Fruit fly (Drosophila melanogaster) whole organism, prepupa: Measurements from ENCODE around the gene BTBD9.

Source experiments
- Blimp-1 ChIP-seq: fragments of 200-800 bp; sonication (Bioruptor generic); optimal IDR thresholded peaks from 3 replicates; lab custom pipeline; 2017; ENCODE audit warnings: missing biosample characterization, missing genetic modification characterization, mild to moderate bottlenecking, moderate library complexity, missing genetic modification reagents
- CG10631 ChIP-seq: fragments of 200-800 bp; sonication (Bioruptor generic); optimal IDR thresholded peaks from 2 replicates; lab custom pipeline; 2016; ENCODE audit warnings: missing biosample characterization, missing genetic modification characterization
- CG10669 ChIP-seq: fragments of 200-800 bp; sonication (Bioruptor generic); optimal IDR thresholded peaks from 3 replicates; lab custom pipeline; 2018; ENCODE audit warnings: missing biosample characterization, mild to moderate bottlenecking, missing genetic modification characterization, moderate library complexity
- CG11762 ChIP-seq: fragments of 200-800 bp; sonication (Bioruptor generic); optimal IDR thresholded peaks from 3 replicates; lab custom pipeline; 2016; ENCODE audit warnings: missing biosample characterization, missing genetic modification characterization; ENCODE audit not compliant: insufficient read depth
- CG11902 ChIP-seq: fragments of 200-800 bp; sonication (Bioruptor generic); optimal IDR thresholded peaks from 3 replicates; lab custom pipeline; 2016; ENCODE audit warnings: missing biosample characterization, missing genetic modification characterization
- CG16779 ChIP-seq: fragments of 200-800 bp; sonication (Bioruptor generic); optimal IDR thresholded peaks from 3 replicates; lab custom pipeline; 2017; ENCODE audit warnings: missing biosample characterization, mild to moderate bottlenecking, missing genetic modification characterization
- CG3032 ChIP-seq: fragments of 200-800 bp; optimal IDR thresholded peaks from 2 replicates; lab custom pipeline; 2019; ENCODE audit warnings: missing biosample characterization, mild to moderate bottlenecking, missing genetic modification characterization, moderate library complexity
- CG31627 ChIP-seq: fragments of 200-800 bp; sonication (Bioruptor generic); optimal IDR thresholded peaks from 3 replicates; lab custom pipeline; 2016; ENCODE audit warnings: missing biosample characterization, missing genetic modification characterization
- CG32006 ChIP-seq: fragments of 200-800 bp; sonication (Bioruptor generic); optimal IDR thresholded peaks from 3 replicates; lab custom pipeline; 2017; ENCODE audit warnings: missing biosample characterization, mild to moderate bottlenecking, missing genetic modification characterization
- CG34406 ChIP-seq: fragments of 200-800 bp; sonication (Bioruptor generic); optimal IDR thresholded peaks from 3 replicates; lab custom pipeline; 2016; ENCODE audit warnings: missing biosample characterization, missing genetic modification characterization
- CG3919 ChIP-seq: fragments of 200-800 bp; sonication (Bioruptor generic); optimal IDR thresholded peaks from 3 replicates; lab custom pipeline; 2016; ENCODE audit warnings: missing biosample characterization, missing genetic modification characterization
- CG4318 ChIP-seq: fragments of 200-800 bp; sonication (Bioruptor generic); optimal IDR thresholded peaks from 3 replicates; lab custom pipeline; 2017; ENCODE audit warnings: missing biosample characterization, mild to moderate bottlenecking, missing genetic modification characterization
- CG6163 ChIP-seq: fragments of 200-800 bp; sonication (Bioruptor generic); IDR thresholded peaks from 3 replicates; pipeline ENCODE4 v1.3.6; 2022; ENCODE audit warnings: missing biosample characterization, missing genetic modification characterization
- CG6808 ChIP-seq: fragments of 200-800 bp; sonication (Bioruptor generic); optimal IDR thresholded peaks from 3 replicates; lab custom pipeline; 2017; ENCODE audit warnings: missing biosample characterization, missing genetic modification characterization, mild to moderate bottlenecking, moderate library complexity, missing genetic modification reagents
- CG6854 ChIP-seq: fragments of 200-800 bp; sonication (Bioruptor generic); optimal IDR thresholded peaks from 2 replicates; lab custom pipeline; 2017; ENCODE audit warnings: missing biosample characterization, mild to moderate bottlenecking, missing genetic modification characterization
- CG7368 ChIP-seq: fragments of 200-800 bp; sonication (Bioruptor generic); optimal IDR thresholded peaks from 3 replicates; lab custom pipeline; 2016; ENCODE audit warnings: missing biosample characterization, missing genetic modification characterization
- CG8119 ChIP-seq: fragments of 200-800 bp; sonication (Bioruptor generic); IDR thresholded peaks from 3 replicates; pipeline ENCODE4 v1.3.6; 2022; ENCODE audit warnings: missing biosample characterization, missing genetic modification characterization
- CG8632 ChIP-seq: fragments of 200-800 bp; sonication (Bioruptor generic); optimal IDR thresholded peaks from 3 replicates; lab custom pipeline; 2016; ENCODE audit warnings: missing biosample characterization, missing genetic modification characterization
- CG9139 ChIP-seq: fragments of 200-800 bp; sonication (Bioruptor generic); optimal IDR thresholded peaks from 3 replicates; lab custom pipeline; 2017; ENCODE audit warnings: missing biosample characterization, mild to moderate bottlenecking, missing genetic modification characterization
- Eip75B ChIP-seq: fragments of 200-800 bp; sonication (Bioruptor generic); optimal IDR thresholded peaks from 3 replicates; lab custom pipeline; 2016; ENCODE audit warnings: missing biosample characterization, missing genetic modification characterization
- Eip78C ChIP-seq: fragments of 200-800 bp; sonication (Bioruptor generic); peaks from one replicate; lab custom pipeline; 2016; ENCODE audit warnings: missing biosample characterization, missing genetic modification characterization
- Eip93F ChIP-seq: fragments of 200-800 bp; sonication (Bioruptor generic); optimal IDR thresholded peaks from 2 replicates; lab custom pipeline; 2016; ENCODE audit warnings: missing biosample characterization, mild to moderate bottlenecking, missing genetic modification characterization
- Ets21C ChIP-seq: fragments of 200-800 bp; sonication (Bioruptor generic); optimal IDR thresholded peaks from 3 replicates; lab custom pipeline; 2016; ENCODE audit warnings: missing biosample characterization, missing genetic modification characterization
- Ets96B ChIP-seq: fragments of 200-800 bp; optimal IDR thresholded peaks from 2 replicates; lab custom pipeline; 2019; ENCODE audit warnings: missing biosample characterization, mild to moderate bottlenecking, missing genetic modification characterization, moderate library complexity
- Gug ChIP-seq: fragments of 200-800 bp; sonication (Bioruptor generic); IDR thresholded peaks from 2 replicates; pipeline ENCODE4 v1.3.6; 2022; ENCODE audit warnings: missing biosample characterization, missing genetic modification characterization
- Hr39 ChIP-seq: fragments of 200-800 bp; sonication (Bioruptor generic); optimal IDR thresholded peaks from 2 replicates; lab custom pipeline; 2016; ENCODE audit warnings: missing biosample characterization, missing genetic modification characterization
- Hr4 ChIP-seq: fragments of 200-800 bp; sonication (Bioruptor generic); optimal IDR thresholded peaks from 3 replicates; lab custom pipeline; 2016; ENCODE audit warnings: missing biosample characterization, missing genetic modification characterization
- Lpt ChIP-seq: fragments of 200-800 bp; sonication (Bioruptor generic); optimal IDR thresholded peaks from 3 replicates; lab custom pipeline; 2016; ENCODE audit warnings: missing biosample characterization, missing genetic modification characterization
- Met ChIP-seq: fragments of 200-800 bp; sonication (Bioruptor generic); optimal IDR thresholded peaks from 3 replicates; lab custom pipeline; 2016; ENCODE audit warnings: missing biosample characterization, missing genetic modification characterization
- OdsH ChIP-seq: fragments of 200-800 bp; sonication (Bioruptor generic); optimal IDR thresholded peaks from 3 replicates; lab custom pipeline; 2016; ENCODE audit warnings: missing biosample characterization, missing genetic modification characterization
- Smox ChIP-seq: fragments of 200-800 bp; sonication (Bioruptor generic); optimal IDR thresholded peaks from 3 replicates; lab custom pipeline; 2016; ENCODE audit warnings: missing biosample characterization, missing genetic modification characterization
- Sox102F ChIP-seq: fragments of 200-800 bp; sonication (Bioruptor generic); optimal IDR thresholded peaks from 2 replicates; lab custom pipeline; 2016; ENCODE audit warnings: missing biosample characterization, mild to moderate bottlenecking, missing genetic modification characterization
- Sox15 ChIP-seq: fragments of 200-800 bp; sonication (Bioruptor generic); optimal IDR thresholded peaks from 3 replicates; lab custom pipeline; 2016; ENCODE audit warnings: missing biosample characterization, missing genetic modification characterization
- achi ChIP-seq: fragments of 200-800 bp; sonication (Bioruptor generic); optimal IDR thresholded peaks from 3 replicates; lab custom pipeline; 2016; ENCODE audit warnings: missing biosample characterization, missing genetic modification characterization
- acj6 ChIP-seq: fragments of 200-800 bp; sonication (Bioruptor generic); optimal IDR thresholded peaks from 3 replicates; lab custom pipeline; 2016; ENCODE audit warnings: missing biosample characterization, missing genetic modification characterization
- dsx ChIP-seq: fragments of 200-800 bp; optimal IDR thresholded peaks from 3 replicates; lab custom pipeline; 2019; ENCODE audit warnings: missing biosample characterization, mild to moderate bottlenecking, missing genetic modification characterization, moderate library complexity; ENCODE audit not compliant: poor library complexity, severe bottlenecking
- eg ChIP-seq: fragments of 200-800 bp; sonication (Bioruptor generic); IDR thresholded peaks from 3 replicates; pipeline ENCODE4 v1.3.6; 2022; ENCODE audit warnings: missing biosample characterization, missing genetic modification characterization
- fd85E ChIP-seq: fragments of 200-800 bp; sonication (Bioruptor generic); optimal IDR thresholded peaks from 3 replicates; lab custom pipeline; 2016; ENCODE audit warnings: missing biosample characterization, missing genetic modification characterization
- lz ChIP-seq: fragments of 200-800 bp; sonication (Bioruptor generic); optimal IDR thresholded peaks from 3 replicates; lab custom pipeline; 2016; ENCODE audit warnings: missing biosample characterization, missing genetic modification characterization
- net ChIP-seq: fragments of 200-800 bp; sonication (Bioruptor generic); optimal IDR thresholded peaks from 3 replicates; lab custom pipeline; 2016; ENCODE audit warnings: missing biosample characterization, missing genetic modification characterization
- pdm3 ChIP-seq: fragments of 200-800 bp; sonication (Bioruptor generic); optimal IDR thresholded peaks from 3 replicates; lab custom pipeline; 2016; ENCODE audit warnings: missing biosample characterization, missing genetic modification characterization
- salr ChIP-seq, 2 experiments: fragments of 200-800 bp; sonication (Bioruptor generic); optimal IDR thresholded peaks; 3 replicates each; lab custom pipeline; 2016 to 2018; ENCODE audit warnings: missing biosample characterization in 2 of 2, missing genetic modification characterization in 2 of 2, mild to moderate bottlenecking in 1 of 2
- spab ChIP-seq: fragments of 200-800 bp; sonication (Bioruptor generic); optimal IDR thresholded peaks from 2 replicates; lab custom pipeline; 2017; ENCODE audit warnings: missing biosample characterization, mild to moderate bottlenecking, missing genetic modification characterization, missing genetic modification reagents
- ss ChIP-seq, 2 experiments: fragments of 200-800 bp; sonication (Bioruptor generic); optimal IDR thresholded peaks; 2 replicates in 1 of 2; 3 replicates in 1 of 2; lab custom pipeline; 2017 to 2018; ENCODE audit warnings: mild to moderate bottlenecking in 2 of 2, missing biosample characterization in 2 of 2, missing genetic modification characterization in 2 of 2, moderate library complexity in 1 of 2
- svp ChIP-seq: fragments of 200-800 bp; sonication (Bioruptor generic); peaks from one replicate; lab custom pipeline; 2016; ENCODE audit warnings: missing biosample characterization, missing genetic modification characterization
- vri ChIP-seq: fragments of 200-800 bp; sonication (Bioruptor generic); optimal IDR thresholded peaks from 3 replicates; lab custom pipeline; 2016; ENCODE audit warnings: missing biosample characterization, mild to moderate bottlenecking, missing genetic modification characterization

The BTBD9 gene

DNA sequence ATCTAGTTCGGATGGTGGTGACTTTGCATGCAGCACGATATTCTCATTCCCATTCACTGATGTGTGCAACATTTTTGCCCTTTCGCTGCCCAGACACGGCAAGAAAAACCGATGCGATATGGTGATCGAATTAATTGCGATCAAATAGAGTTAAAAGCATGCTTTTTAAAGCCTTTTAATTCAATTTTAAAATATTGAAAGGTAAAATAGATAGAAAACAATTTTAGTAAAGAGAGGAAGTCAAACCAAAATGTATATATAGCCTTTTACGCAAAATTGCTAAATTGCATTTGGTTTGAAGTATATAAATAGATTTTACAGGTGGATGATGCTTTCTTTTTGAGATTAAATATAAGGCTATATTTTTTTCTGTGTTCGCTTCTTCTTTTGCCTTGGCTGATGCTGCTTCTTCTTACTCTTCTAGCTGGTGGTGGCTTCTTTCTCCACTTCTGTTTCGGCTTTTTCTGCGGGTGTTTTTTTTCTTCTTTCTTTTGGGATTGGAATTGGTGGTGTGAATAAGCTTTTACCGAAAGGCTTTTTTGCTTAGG, 27.3 kb upstream of the BTBD9 start (continued):
- no peak for TF ChIP-seq net (GFP tag; lab: Kevin White, UChicago)
- no peak for TF ChIP-seq fd85E (GFP tag; lab: Kevin White, UChicago)
- TF ChIP-seq CG16779 (tag; lab: Kevin White, UChicago) = peak; percentile 1
- no peak for TF ChIP-seq Eip93F (GFP tag; lab: Kevin White, UChicago)
- no peak for TF ChIP-seq Lpt (GFP tag; lab: Kevin White, UChicago)
- peak; percentile 38; the same call in 1 of the 3 replicates for TF ChIP-seq CG6163 (GFP tag; lab: Robert Waterston, UW)
- no peak for TF ChIP-seq Hr39 (GFP tag; lab: Kevin White, UChicago)
- no peak for TF ChIP-seq Blimp-1
- TF ChIP-seq Eip78C (GFP tag; lab: Kevin White, UChicago) = peak; percentile 83
- TF ChIP-seq CG6808 = peak; percentile 8
- TF ChIP-seq spab = no peak
- TF ChIP-seq CG4318 (GFP tag; lab: Kevin White, UChicago) = no peak
- peak; percentile 60 for TF ChIP-seq Eip75B (GFP tag; lab: Kevin White, UChicago)
- TF ChIP-seq achi (GFP tag; lab: Kevin White, UChicago) = no peak
- TF ChIP-seq acj6 (GFP tag; lab: Kevin White, UChicago) = no peak
- TF ChIP-seq CG11902 (GFP tag; lab: Kevin White, UChicago) = no peak
- TF ChIP-seq Smox (GFP tag; lab: Kevin White, UChicago) = no peak
- no peak for TF ChIP-seq OdsH (GFP tag; lab: Kevin White, UChicago)
- peak; percentile 15 for TF ChIP-seq CG34406 (GFP tag; lab: Kevin White, UChicago)
- TF ChIP-seq Ets96B (tag; lab: Kevin White, UChicago) = peak; percentile 2
- TF ChIP-seq CG7368 (GFP tag; lab: Kevin White, UChicago) = no peak
- TF ChIP-seq Sox15 = no peak

dm6 chrX:10741754-10742577, 26.4 kb upstream of the BTBD9 start:
- TF ChIP-seq CG10631 (no peak), Eip78C (GFP tag; lab: Kevin White, UChicago) (peak; percentile 37), Sox102F (GFP tag; lab: Kevin White, UChicago) (peak; percentile 18), svp (GFP tag; lab: Kevin White, UChicago) (peak; percentile 66), CG16779 (tag; lab: Kevin White, UChicago) (peak; percentile 35), Gug (GFP tag; lab: Robert Waterston, UW) (0 out of 2 replicates have a peak, but pooled peaks have one; percentile 15), net (GFP tag; lab: Kevin White, UChicago) (peak; percentile 24), Lpt (GFP tag; lab: Kevin White, UChicago) (peak; percentile 37), eg (GFP tag; lab: Robert Waterston, UW) (peak; percentile 46; the same call in 1 of the 3 replicates), CG8632 (GFP tag; lab: Kevin White, UChicago) (no peak), CG8119 (GFP tag; lab: Robert Waterston, UW) (peak; percentile 40; the same call in 1 of the 3 replicates), CG7368 (GFP tag; lab: Kevin White, UChicago) (no peak), CG31627 (no peak), CG32006 (GFP tag; lab: Kevin White, UChicago) (peak; percentile 22), spab (peak; percentile 42), Met (no peak), salr (GFP tag; optimal IDR thresholded peaks at IDR 0.05; lab: Kevin White, UChicago) (peak in 1 of 2 experiments; percentile 47), Ets21C (GFP tag; lab: Kevin White, UChicago) (no peak), CG6808 (peak; percentile 57), CG9139 (GFP tag; lab: Kevin White, UChicago) (peak; percentile 28), CG3032 (peak; percentile 24), Hr4 (GFP tag; lab: Kevin White, UChicago) (no peak), CG3919 (peak; percentile 7), ss (GFP tag; optimal IDR thresholded peaks at IDR 0.05; lab: Kevin White, UChicago) (peak; percentile 62 to 69), lz (GFP tag; lab: Kevin White, UChicago) (no peak), CG11762 (peak; percentile 14), achi (GFP tag; lab: Kevin White, UChicago) (no peak), CG6854 (GFP tag; lab: Kevin White, UChicago) (peak; percentile 2), dsx (peak; percentile 25), pdm3 (no peak), Hr39 (GFP tag; lab: Kevin White, UChicago) (no peak), vri (GFP tag; lab: Kevin White, UChicago) (peak; percentile 32), CG10669 (peak; percentile 42), Ets96B (tag; lab: Kevin White, UChicago) (peak; percentile 21)
